Worm (Caenorhabditis elegans) whole organism, midembryonic: ENCODE data around the gene ZC190.7.

Source experiments
- T22C8.4 ChIP-seq: fragments of 200-800 bp; sonication (Bioruptor generic); IDR thresholded peaks from 2 replicates; pipeline ENCODE4 v1.3.6; 2022; ENCODE audit warnings: missing genetic modification characterization, missing compliant biosample characterization
- flt-1 ChIP-seq: fragments of 200-800 bp; sonication (Bioruptor generic); IDR thresholded peaks from 2 replicates; pipeline ENCODE4 v1.3.6; 2022; ENCODE audit warnings: missing genetic modification characterization, missing compliant biosample characterization
- med-1 ChIP-seq: sonication (generic microtip); optimal IDR thresholded peaks from 2 replicates; lab custom pipeline; 2017; ENCODE audit warnings: missing genetic modification characterization, mild to moderate bottlenecking, missing compliant biosample characterization, antibody characterized with exemption, missing genetic modification reagents; ENCODE audit not compliant: insufficient read depth
- ref-1 ChIP-seq: fragments of 200-800 bp; sonication (Bioruptor generic); conservative IDR thresholded peaks from 2 replicates; pipeline ENCODE4 v1.3.6; 2022; ENCODE audit warnings: missing genetic modification reagents, missing genetic modification characterization, missing compliant biosample characterization
- ztf-29 ChIP-seq: fragments of 200-800 bp; sonication (Bioruptor generic); IDR thresholded peaks from 2 replicates; pipeline ENCODE4 v1.3.6; 2022; ENCODE audit warnings: missing genetic modification reagents, missing genetic modification characterization, missing compliant biosample characterization

ce11 chrV:8650365-8650764, 36.3 kb downstream of the ZC190.7 start:
- no peak for TF ChIP-seq T22C8.4
- TF ChIP-seq ztf-29 (GFP tag; lab: Robert Waterston, UW): no peak
- no peak for TF ChIP-seq med-1 (GFP tag; lab: Kevin White, UChicago)
- no peak for TF ChIP-seq flt-1 (GFP tag; lab: Robert Waterston, UW)
- no peak for TF ChIP-seq ref-1 (GFP tag; lab: Robert Waterston, UW)
